Worm (Caenorhabditis elegans): Measurements from ENCODE around the gene T19D12.4.

T19D12.4 gene

ce11 chrII:6630811-6631210 is at the start of gene T19D12.4:
T19D12.4 (plus strand) TSS chrII:6631105.
- no peak for TF ChIP-seq ztf-29 (GFP tag; IDR thresholded peaks at IDR 0.05)
- no peak for TF ChIP-seq med-1 (GFP tag; optimal IDR thresholded peaks at IDR 0.05; ENCODE audit: insufficient read depth)
- no peak for TF ChIP-seq ztf-23 (GFP tag; IDR thresholded peaks at IDR 0.05)
- no peak for TF ChIP-seq flt-1 (GFP tag; IDR thresholded peaks at IDR 0.05)
- TF ChIP-seq tab-1 (GFP tag; IDR thresholded peaks at IDR 0.05): no peak
- no peak for TF ChIP-seq ref-1 (GFP tag; conservative IDR thresholded peaks at IDR 0.05)
- TF ChIP-seq cog-1 (tag; optimal IDR thresholded peaks at IDR 0.05): no peak
- TF ChIP-seq klf-2 (GFP tag; conservative IDR thresholded peaks at IDR 0.05): no peak
- TF ChIP-seq T22C8.4 (GFP tag; IDR thresholded peaks at IDR 0.05): no peak

DNA sequence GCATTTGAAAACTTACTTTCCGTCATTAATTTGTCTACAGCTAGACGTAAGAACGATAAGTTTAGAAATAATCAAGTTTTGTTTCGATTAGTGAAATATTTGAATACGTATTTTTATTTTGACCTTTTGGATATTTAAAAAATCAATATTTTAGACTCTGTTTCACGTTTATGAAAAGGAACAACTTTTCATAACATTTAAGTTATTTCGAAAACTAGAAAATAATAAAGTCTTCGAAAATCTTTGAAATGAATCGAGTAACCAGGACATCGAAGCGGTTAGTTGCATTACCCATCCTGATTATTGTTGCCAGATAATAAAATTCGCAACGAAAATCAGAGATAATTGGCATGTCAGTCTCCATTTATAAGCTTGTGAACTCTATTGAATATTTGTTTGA is 49.7 kb upstream of the T19D12.4 start, which contains the start of gene C56C10.6:
C56C10.6 (minus strand) TSS at position 101 of the 400 bp plus-strand sequence.
- TF ChIP-seq T22C8.4 (GFP tag; IDR thresholded peaks at IDR 0.05) (no peak), tab-1 (GFP tag; IDR thresholded peaks at IDR 0.05) (no peak), cog-1 (tag; optimal IDR thresholded peaks at IDR 0.05) (no peak), med-1 (GFP tag; optimal IDR thresholded peaks at IDR 0.05; ENCODE audit: insufficient read depth) (no peak), klf-2 (GFP tag; conservative IDR thresholded peaks at IDR 0.05) (no peak), ztf-23 (GFP tag; IDR thresholded peaks at IDR 0.05) (no peak), flt-1 (GFP tag; IDR thresholded peaks at IDR 0.05) (no peak), ztf-29 (GFP tag; IDR thresholded peaks at IDR 0.05) (no peak), ref-1 (GFP tag; conservative IDR thresholded peaks at IDR 0.05) (no peak)

ce11 chrII:6582758-6583157 is 48.1 kb upstream of the T19D12.4 start, which contains the start of gene C56C10.4:
C56C10.4 (plus strand) TSS chrII:6583058.
- TF ChIP-seq ztf-23 (GFP tag; IDR thresholded peaks at IDR 0.05) (no peak), flt-1 (GFP tag; IDR thresholded peaks at IDR 0.05) (no peak), cog-1 (tag; optimal IDR thresholded peaks at IDR 0.05) (no peak), tab-1 (GFP tag; IDR thresholded peaks at IDR 0.05) (no peak), med-1 (GFP tag; optimal IDR thresholded peaks at IDR 0.05; ENCODE audit: insufficient read depth) (no peak), klf-2 (GFP tag; conservative IDR thresholded peaks at IDR 0.05) (no peak), ztf-29 (GFP tag; IDR thresholded peaks at IDR 0.05) (no peak), T22C8.4 (GFP tag; IDR thresholded peaks at IDR 0.05) (no peak), ref-1 (GFP tag; conservative IDR thresholded peaks at IDR 0.05) (no peak)

DNA sequence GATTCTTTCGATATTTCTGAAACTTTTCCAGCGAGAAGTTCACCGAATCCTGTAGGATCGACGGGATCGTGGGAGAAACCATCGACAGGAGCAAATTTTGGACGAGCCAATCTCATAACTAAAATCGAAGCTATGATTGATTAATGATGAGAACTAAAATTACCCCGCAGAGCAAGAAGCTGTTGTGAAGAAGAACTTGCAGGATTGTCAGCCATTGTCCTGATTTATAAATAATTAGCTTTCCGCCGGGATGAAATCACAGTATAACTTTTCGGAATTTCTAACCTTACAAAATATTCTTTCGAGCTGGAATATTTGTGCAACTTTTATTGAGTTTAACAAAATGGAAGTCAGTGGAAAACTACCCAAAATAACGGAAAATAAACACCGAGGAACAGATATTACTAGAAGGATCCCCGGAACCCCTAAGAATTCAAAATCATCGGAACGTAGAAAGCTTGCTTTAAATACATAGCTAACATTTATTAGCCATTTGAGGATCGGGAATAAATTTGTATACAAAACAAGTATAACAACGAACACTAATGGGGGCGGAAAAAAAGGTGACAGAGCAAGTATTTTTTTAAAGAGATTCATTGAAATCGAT is 43.5 kb upstream of the T19D12.4 start, which contains the start of gene C56C10.7:
C56C10.7 (minus strand) TSS at position 312 of the 607 bp plus-strand sequence.
- TF ChIP-seq T22C8.4 (GFP tag; IDR thresholded peaks at IDR 0.05) (no peak), flt-1 (GFP tag; IDR thresholded peaks at IDR 0.05) (0 out of 2 replicates have a peak, but pooled peaks have one; percentile 14)

DNA sequence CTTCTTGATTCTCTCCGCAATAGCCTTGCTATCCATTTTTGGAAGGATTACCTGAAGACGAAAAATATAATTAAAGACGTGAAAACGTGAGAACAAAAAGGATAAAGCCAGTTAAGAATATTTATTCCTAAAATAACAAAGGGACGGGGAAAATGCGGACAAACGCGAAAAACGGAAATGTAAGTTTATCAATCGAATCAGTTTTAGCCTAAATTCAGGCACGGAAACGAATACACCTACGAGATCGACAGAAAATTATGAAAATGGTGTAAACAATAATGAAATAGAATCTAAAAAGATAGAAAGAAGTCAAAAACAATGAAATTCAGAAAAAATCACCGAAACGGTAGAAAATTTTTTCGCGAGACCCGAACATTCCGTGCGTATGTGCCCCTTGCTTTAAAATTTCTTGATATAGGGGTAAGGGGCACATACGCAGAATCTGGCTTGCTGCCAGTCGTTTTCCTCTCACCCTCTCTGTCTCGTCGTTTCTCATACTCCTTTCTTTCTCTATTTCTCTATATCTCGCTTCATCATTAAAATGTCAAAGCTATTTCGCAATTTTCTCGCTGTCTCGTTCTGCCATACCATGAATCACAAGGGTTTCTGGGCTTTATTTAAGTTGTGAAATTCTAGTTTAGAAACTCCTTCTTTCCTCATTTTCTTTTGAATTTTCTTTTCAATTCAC is 42.2 kb upstream of the T19D12.4 start, which contains the start of gene icd-1:
icd-1 (minus strand) TSS at position 51 of the 688 bp plus-strand sequence.
- TF ChIP-seq ztf-23 (GFP tag; IDR thresholded peaks at IDR 0.05): peak; percentile 100
- TF ChIP-seq ref-1 (GFP tag; conservative IDR thresholded peaks at IDR 0.05): no peak
- TF ChIP-seq cog-1 (tag; optimal IDR thresholded peaks at IDR 0.05): peak; percentile 84
- peak; percentile 73 for TF ChIP-seq ztf-29 (GFP tag; IDR thresholded peaks at IDR 0.05)
- 0 out of 2 replicates have a peak, but pooled peaks have one; percentile 61 for TF ChIP-seq flt-1 (GFP tag; IDR thresholded peaks at IDR 0.05)
- TF ChIP-seq med-1 (GFP tag; optimal IDR thresholded peaks at IDR 0.05; ENCODE audit: insufficient read depth): peak; percentile 36

DNA sequence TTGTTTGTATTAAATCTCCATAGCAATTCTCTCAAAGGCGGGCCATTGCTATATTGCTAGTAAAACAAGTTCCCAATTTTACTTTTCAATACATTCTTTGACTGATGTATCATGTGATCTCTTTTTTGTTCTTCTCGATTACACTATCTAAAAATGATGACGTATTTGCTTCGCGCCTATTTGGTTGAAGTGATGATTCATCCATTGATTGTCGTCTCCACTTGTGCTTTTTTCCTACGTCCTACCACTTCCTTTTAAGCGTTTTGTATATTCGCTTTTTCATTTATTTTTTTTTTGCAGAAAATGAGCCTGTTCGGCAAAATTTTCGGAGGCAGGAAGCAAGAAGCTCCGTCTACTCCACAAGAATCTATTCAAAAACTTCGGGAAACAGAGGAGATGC is 41.5 kb upstream of the T19D12.4 start, which contains the start of gene vps-32.1:
vps-32.1 (plus strand) TSS at position 301 of the 400 bp plus-strand sequence.
- TF ChIP-seq tab-1 (GFP tag; IDR thresholded peaks at IDR 0.05) (no peak), ztf-29 (GFP tag; IDR thresholded peaks at IDR 0.05) (no peak), cog-1 (tag; optimal IDR thresholded peaks at IDR 0.05) (no peak), ref-1 (GFP tag; conservative IDR thresholded peaks at IDR 0.05) (no peak), med-1 (GFP tag; optimal IDR thresholded peaks at IDR 0.05; ENCODE audit: insufficient read depth) (no peak), T22C8.4 (GFP tag; IDR thresholded peaks at IDR 0.05) (no peak), ztf-23 (GFP tag; IDR thresholded peaks at IDR 0.05) (no peak), flt-1 (GFP tag; IDR thresholded peaks at IDR 0.05) (no peak), klf-2 (GFP tag; conservative IDR thresholded peaks at IDR 0.05) (no peak)

ce11 chrII:6591000-6591399 is 39.9 kb upstream of the T19D12.4 start:
- TF ChIP-seq ref-1 (GFP tag; conservative IDR thresholded peaks at IDR 0.05) (no peak), ztf-29 (GFP tag; IDR thresholded peaks at IDR 0.05) (no peak), ztf-23 (GFP tag; IDR thresholded peaks at IDR 0.05) (no peak), klf-2 (GFP tag; conservative IDR thresholded peaks at IDR 0.05) (no peak), T22C8.4 (GFP tag; IDR thresholded peaks at IDR 0.05) (no peak), med-1 (GFP tag; optimal IDR thresholded peaks at IDR 0.05; ENCODE audit: insufficient read depth) (no peak), flt-1 (GFP tag; IDR thresholded peaks at IDR 0.05) (no peak), tab-1 (GFP tag; IDR thresholded peaks at IDR 0.05) (no peak), cog-1 (tag; optimal IDR thresholded peaks at IDR 0.05) (no peak)

DNA sequence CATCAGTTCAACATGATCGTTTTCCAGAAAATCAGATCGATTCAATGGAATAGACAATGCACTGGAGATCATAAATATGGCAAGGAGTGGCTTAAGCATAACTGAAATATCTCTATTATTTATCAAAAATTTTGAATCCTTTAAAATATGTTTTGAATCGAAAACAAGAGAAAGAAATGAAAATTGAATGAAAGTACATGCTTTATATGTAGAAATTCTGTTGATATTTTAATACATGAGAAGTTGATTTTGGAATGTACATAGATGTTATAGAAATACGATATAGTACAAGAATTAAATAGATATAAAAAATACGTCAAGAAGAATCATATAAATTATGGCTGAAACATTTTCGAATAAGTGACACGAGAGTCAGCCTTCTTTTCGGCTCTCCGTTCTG is 38.7 kb upstream of the T19D12.4 start, which contains the start of gene C56C10.9:
C56C10.9 (minus strand) TSS at position 101 of the 400 bp plus-strand sequence.
- TF ChIP-seq flt-1 (GFP tag; IDR thresholded peaks at IDR 0.05) (no peak), T22C8.4 (GFP tag; IDR thresholded peaks at IDR 0.05) (no peak), med-1 (GFP tag; optimal IDR thresholded peaks at IDR 0.05; ENCODE audit: insufficient read depth) (no peak), ref-1 (GFP tag; conservative IDR thresholded peaks at IDR 0.05) (no peak), ztf-29 (GFP tag; IDR thresholded peaks at IDR 0.05) (no peak), cog-1 (tag; optimal IDR thresholded peaks at IDR 0.05) (no peak), klf-2 (GFP tag; conservative IDR thresholded peaks at IDR 0.05) (no peak), tab-1 (GFP tag; IDR thresholded peaks at IDR 0.05) (no peak), ztf-23 (GFP tag; IDR thresholded peaks at IDR 0.05) (no peak)

DNA sequence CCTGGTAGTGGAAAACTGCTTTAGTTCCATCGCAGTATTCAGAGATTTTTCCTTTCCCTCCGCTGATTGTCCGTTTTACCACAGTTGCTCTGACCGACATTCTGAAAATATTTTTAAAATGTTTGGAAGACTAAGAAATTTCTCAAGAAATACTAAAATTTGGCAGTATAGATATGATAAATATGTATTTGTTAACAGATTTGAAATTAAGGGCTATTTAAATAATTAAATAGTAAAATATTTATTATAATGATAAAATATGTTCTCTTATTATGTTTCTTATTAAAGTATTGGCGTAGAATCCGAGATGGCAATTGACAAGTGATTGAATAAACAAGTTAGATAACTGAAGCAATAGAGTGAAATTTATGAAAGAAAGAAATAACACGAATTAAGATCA is 36.8 kb upstream of the T19D12.4 start, which contains the start of gene aipr-1:
aipr-1 (minus strand) TSS at position 101 of the 400 bp plus-strand sequence.
- TF ChIP-seq ztf-29 (GFP tag; IDR thresholded peaks at IDR 0.05): no peak
- no peak for TF ChIP-seq flt-1 (GFP tag; IDR thresholded peaks at IDR 0.05)
- no peak for TF ChIP-seq cog-1 (tag; optimal IDR thresholded peaks at IDR 0.05)
- no peak for TF ChIP-seq ztf-23 (GFP tag; IDR thresholded peaks at IDR 0.05)
- TF ChIP-seq T22C8.4 (GFP tag; IDR thresholded peaks at IDR 0.05): no peak
- TF ChIP-seq ref-1 (GFP tag; conservative IDR thresholded peaks at IDR 0.05): no peak
- TF ChIP-seq tab-1 (GFP tag; IDR thresholded peaks at IDR 0.05): no peak
- no peak for TF ChIP-seq klf-2 (GFP tag; conservative IDR thresholded peaks at IDR 0.05)
- TF ChIP-seq med-1 (GFP tag; optimal IDR thresholded peaks at IDR 0.05; ENCODE audit: insufficient read depth): no peak
